Worm (Caenorhabditis elegans) whole organism, L4 larva: ENCODE data around the gene Y46G5A.36.

Source experiments
- arid-1 ChIP-seq: fragments of 200-800 bp; sonication (Bioruptor generic); conservative IDR thresholded peaks from 2 replicates; pipeline ENCODE4 v1.3.6; 2022; ENCODE audit warnings: missing genetic modification reagents, missing genetic modification characterization, missing compliant biosample characterization
- hlh-30 ChIP-seq: sonication (generic microtip); optimal IDR thresholded peaks from 2 replicates; lab custom pipeline; 2017; ENCODE audit warnings: antibody characterized with exemption, mild to moderate bottlenecking, missing genetic modification characterization, missing compliant biosample characterization; ENCODE audit not compliant: insufficient read depth
- lin-15B ChIP-seq: fragments of 150-350 bp; sonication (generic microtip); optimal IDR thresholded peaks from 3 replicates; lab custom pipeline; 2014; ENCODE audit warnings: missing biosample characterization, missing genetic modification characterization
- mep-1 ChIP-seq: fragments of 150-350 bp; sonication (generic microtip); optimal IDR thresholded peaks from 3 replicates; lab custom pipeline; 2014; ENCODE audit warnings: missing biosample characterization, missing genetic modification characterization
- nhr-102 ChIP-seq: sonication (generic microtip); optimal IDR thresholded peaks from 2 replicates; lab custom pipeline; 2016; ENCODE audit warnings: mild to moderate bottlenecking, missing genetic modification characterization, moderate library complexity, missing compliant biosample characterization
- tra-1 ChIP-seq: fragments of 200-800 bp; sonication (Bioruptor generic); IDR thresholded peaks from 2 replicates; pipeline ENCODE4 v1.3.6; 2022; ENCODE audit warnings: missing genetic modification reagents, missing genetic modification characterization, missing compliant biosample characterization
- vab-7 ChIP-seq: fragments of 200-800 bp; sonication (Bioruptor generic); IDR thresholded peaks from 2 replicates; pipeline ENCODE4 v1.3.6; 2022; ENCODE audit warnings: missing genetic modification reagents, missing genetic modification characterization, missing compliant biosample characterization
- ztf-11 ChIP-seq: fragments of 150-350 bp; optimal IDR thresholded peaks from 2 replicates; lab custom pipeline; 2014; ENCODE audit warnings: missing biosample characterization, missing genetic modification characterization

ce11 chrII:12809725-12810124, 13.8 kb upstream of the Y46G5A.36 start:
- TF ChIP-seq hlh-30 (tag; lab: Kevin White, UChicago) (no peak), tra-1 (GFP tag; lab: Robert Waterston, UW) (no peak), arid-1 (GFP tag; lab: Robert Waterston, UW) (no peak), nhr-102 (tag; lab: Kevin White, UChicago) (no peak), vab-7 (GFP tag; lab: Robert Waterston, UW) (no peak), mep-1 (tag; lab: Kevin White, UChicago) (no peak), ztf-11 (no peak), lin-15B (tag; lab: Kevin White, UChicago) (no peak)
